Worm (Caenorhabditis elegans) whole organism, L3 larva: ENCODE data around the gene C14E2.5.

ENCODE experiments used
- R02D3.7 ChIP-seq: fragments of 150-350 bp; optimal IDR thresholded peaks from 2 replicates; lab custom pipeline; 2014; ENCODE audit warnings: missing biosample characterization, missing genetic modification characterization
- ZK546.5 ChIP-seq: sonication (generic microtip); optimal IDR thresholded peaks from 2 replicates; lab custom pipeline; 2017; ENCODE audit warnings: missing biosample characterization, missing genetic modification characterization
- aly-2 ChIP-seq: fragments of 150-350 bp; optimal IDR thresholded peaks from 2 replicates; lab custom pipeline; 2014; ENCODE audit warnings: missing biosample characterization, missing genetic modification characterization
- ama-1 ChIP-seq: fragments of 150-350 bp; optimal IDR thresholded peaks from 2 replicates; lab custom pipeline; 2018
- ceh-16 ChIP-seq: sonication (generic microtip); optimal IDR thresholded peaks from 2 replicates; lab custom pipeline; 2017; ENCODE audit warnings: missing biosample characterization, missing genetic modification characterization
- ceh-28 ChIP-seq: fragments of 150-350 bp; optimal IDR thresholded peaks from 2 replicates; lab custom pipeline; 2014; ENCODE audit warnings: missing biosample characterization, missing genetic modification reagents, missing genetic modification characterization
- ceh-82 ChIP-seq: fragments of 150-350 bp; optimal IDR thresholded peaks from 2 replicates; lab custom pipeline; 2014; ENCODE audit warnings: missing biosample characterization, missing genetic modification characterization
- ceh-9 ChIP-seq: sonication (generic microtip); optimal IDR thresholded peaks from 2 replicates; lab custom pipeline; 2018; ENCODE audit warnings: missing biosample characterization, missing genetic modification characterization
- daf-12 ChIP-seq: fragments of 150-350 bp; optimal IDR thresholded peaks from 2 replicates; lab custom pipeline; 2014; ENCODE audit warnings: missing biosample characterization, missing genetic modification reagents, missing genetic modification characterization
- egl-5 ChIP-seq: fragments of 150-350 bp; optimal IDR thresholded peaks from 2 replicates; lab custom pipeline; 2017; ENCODE audit warnings: missing biosample characterization, missing genetic modification reagents, missing genetic modification characterization, inconsistent platforms
- elt-1 ChIP-seq: fragments of 150-350 bp; optimal IDR thresholded peaks from 2 replicates; lab custom pipeline; 2014; ENCODE audit warnings: missing biosample characterization, missing genetic modification characterization
- elt-2 ChIP-seq: sonication (generic microtip); optimal IDR thresholded peaks from 2 replicates; lab custom pipeline; 2016; ENCODE audit warnings: missing genetic modification reagents, mild to moderate bottlenecking, missing genetic modification characterization, missing compliant biosample characterization
- elt-3 ChIP-seq, 3 experiments: fragments of 150-350 bp in 1 of 3; sonication (generic microtip) in 2 of 3; optimal IDR thresholded peaks; 2 replicates in 2 of 3; 4 replicates in 1 of 3; lab custom pipeline; 2014 to 2017; ENCODE audit warnings: missing biosample characterization in 3 of 3, missing genetic modification characterization in 3 of 3
- eor-1 ChIP-seq, 2 experiments: fragments of 150-350 bp; optimal IDR thresholded peaks; 2 replicates each; lab custom pipeline; 2014 to 2018; ENCODE audit warnings: missing biosample characterization in 2 of 2, missing genetic modification characterization in 2 of 2
- fkh-10 ChIP-seq: sonication (generic microtip); optimal IDR thresholded peaks from 2 replicates; lab custom pipeline; 2017; ENCODE audit warnings: missing biosample characterization, missing genetic modification reagents, missing genetic modification characterization
- fkh-2 ChIP-seq: fragments of 150-350 bp; optimal IDR thresholded peaks from 2 replicates; lab custom pipeline; 2014; ENCODE audit warnings: missing biosample characterization, missing genetic modification reagents, missing genetic modification characterization
- hmg-11 ChIP-seq: sonication (generic microtip); optimal IDR thresholded peaks from 2 replicates; lab custom pipeline; 2016; ENCODE audit warnings: missing genetic modification characterization, missing compliant biosample characterization
- jun-1 ChIP-seq: fragments of 150-350 bp; optimal IDR thresholded peaks from 2 replicates; lab custom pipeline; 2014; ENCODE audit warnings: missing biosample characterization, missing genetic modification reagents, missing genetic modification characterization
- lin-15B ChIP-seq: fragments of 150-350 bp; optimal IDR thresholded peaks from 2 replicates; lab custom pipeline; 2014; ENCODE audit warnings: missing biosample characterization, missing genetic modification characterization
- lin-39 ChIP-seq: fragments of 150-350 bp; optimal IDR thresholded peaks from 2 replicates; lab custom pipeline; 2018; ENCODE audit warnings: missing biosample characterization, missing genetic modification reagents, missing genetic modification characterization
- lsy-12 ChIP-seq: sonication (generic microtip); optimal IDR thresholded peaks from 2 replicates; lab custom pipeline; 2016; ENCODE audit warnings: mild to moderate bottlenecking, missing genetic modification characterization, missing compliant biosample characterization
- mml-1 ChIP-seq: fragments of 150-350 bp; sonication (generic microtip); optimal IDR thresholded peaks from 3 replicates; lab custom pipeline; 2014; ENCODE audit warnings: missing biosample characterization, missing genetic modification characterization
- nfya-1 ChIP-seq: sonication (generic microtip); optimal IDR thresholded peaks from 2 replicates; lab custom pipeline; 2017; ENCODE audit warnings: missing genetic modification characterization, mild to moderate bottlenecking, missing compliant biosample characterization, antibody characterized with exemption, moderate library complexity; ENCODE audit not compliant: insufficient read depth
- nhr-11 ChIP-seq: fragments of 150-350 bp; optimal IDR thresholded peaks from 2 replicates; lab custom pipeline; 2014; ENCODE audit warnings: missing biosample characterization, missing genetic modification characterization
- nhr-12 ChIP-seq: fragments of 150-350 bp; optimal IDR thresholded peaks from 2 replicates; lab custom pipeline; 2014; ENCODE audit warnings: missing biosample characterization, missing genetic modification characterization
- nhr-23 ChIP-seq: fragments of 150-350 bp; optimal IDR thresholded peaks from 2 replicates; lab custom pipeline; 2014; ENCODE audit warnings: missing biosample characterization, missing genetic modification reagents, missing genetic modification characterization
- nhr-237 ChIP-seq: fragments of 150-350 bp; optimal IDR thresholded peaks from 2 replicates; lab custom pipeline; 2014; ENCODE audit warnings: missing biosample characterization, missing genetic modification characterization
- nhr-25 ChIP-seq: sonication (generic microtip); optimal IDR thresholded peaks from 2 replicates; lab custom pipeline; 2017; ENCODE audit warnings: missing biosample characterization, missing genetic modification characterization
- nhr-28 ChIP-seq: fragments of 150-350 bp; optimal IDR thresholded peaks from 2 replicates; lab custom pipeline; 2014; ENCODE audit warnings: missing biosample characterization, missing genetic modification characterization
- nhr-67 ChIP-seq: fragments of 150-350 bp; optimal IDR thresholded peaks from 2 replicates; lab custom pipeline; 2014; ENCODE audit warnings: missing biosample characterization, missing genetic modification characterization
- nhr-77 ChIP-seq: fragments of 150-350 bp; optimal IDR thresholded peaks from 2 replicates; lab custom pipeline; 2014; ENCODE audit warnings: missing biosample characterization, missing genetic modification characterization
- pqm-1 ChIP-seq: fragments of 150-350 bp; optimal IDR thresholded peaks from 2 replicates; lab custom pipeline; 2017; ENCODE audit warnings: missing biosample characterization, missing genetic modification characterization, inconsistent platforms
- skn-1 ChIP-seq: fragments of 150-350 bp; optimal IDR thresholded peaks from 2 replicates; lab custom pipeline; 2014; ENCODE audit warnings: missing biosample characterization, missing genetic modification characterization
- snpc-4 ChIP-seq: fragments of 150-350 bp; optimal IDR thresholded peaks from 2 replicates; lab custom pipeline; 2014; ENCODE audit warnings: missing biosample characterization, missing genetic modification characterization
- tbx-2 ChIP-seq: sonication (generic microtip); optimal IDR thresholded peaks from 2 replicates; lab custom pipeline; 2016; ENCODE audit warnings: mild to moderate bottlenecking, missing genetic modification characterization, missing compliant biosample characterization
- unc-39 ChIP-seq: sonication (generic microtip); optimal IDR thresholded peaks from 4 replicates; lab custom pipeline; 2017; ENCODE audit warnings: missing biosample characterization, missing genetic modification characterization
- unc-62 ChIP-seq: fragments of 150-350 bp; sonication (generic microtip); optimal IDR thresholded peaks from 4 replicates; lab custom pipeline; 2014; ENCODE audit warnings: missing biosample characterization, missing genetic modification reagents, missing genetic modification characterization
- zag-1 ChIP-seq: fragments of 150-350 bp; optimal IDR thresholded peaks from 2 replicates; lab custom pipeline; 2014; ENCODE audit warnings: missing biosample characterization, missing genetic modification characterization
- ztf-11 ChIP-seq: fragments of 150-350 bp; optimal IDR thresholded peaks from 2 replicates; lab custom pipeline; 2014; ENCODE audit warnings: missing biosample characterization, missing genetic modification characterization

C14E2.5 gene

ce11 chrX:1837703-1838102, 12.6 kb upstream of the C14E2.5 start:
- TF ChIP-seq hmg-11 (tag; lab: Kevin White, UChicago) (peak; percentile 67), lsy-12 (tag; lab: Kevin White, UChicago) (peak; percentile 87), aly-2 (tag; lab: Kevin White, UChicago) (no peak), tbx-2 (peak; percentile 19)

DNA sequence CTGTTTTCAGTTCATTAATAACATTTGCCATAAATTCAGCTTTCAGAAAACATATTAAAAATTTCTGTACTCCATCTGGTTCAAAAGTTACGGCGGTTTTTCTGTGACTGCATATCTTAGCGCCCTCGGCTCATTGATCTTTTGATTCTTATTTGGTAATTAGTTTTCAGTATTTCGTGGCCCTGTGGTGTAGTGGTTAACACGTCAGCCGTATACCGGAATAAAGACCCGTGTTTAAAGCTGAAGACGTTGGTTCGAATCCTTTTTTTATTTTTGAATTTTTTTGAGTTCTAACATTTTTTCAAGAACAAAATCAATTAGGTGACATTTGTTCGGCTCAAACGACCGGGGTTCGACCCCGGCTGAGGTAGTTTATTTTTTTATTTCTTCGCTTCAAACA, 5.3 kb upstream of the C14E2.5 start:
- TF ChIP-seq zag-1 (tag; lab: Kevin White, UChicago) (no peak), R02D3.7 (no peak), elt-2 (tag; lab: Kevin White, UChicago) (no peak), skn-1 (no peak), elt-3 (tag; optimal IDR thresholded peaks at IDR 0.05; lab: Kevin White, UChicago) (no peak), ceh-28 (tag; lab: Kevin White, UChicago) (no peak), nhr-28 (no peak)

ce11 chrX:1829937-1830336, 4.8 kb upstream of the C14E2.5 start, which contains the start of gene C14E2.6:
Gene C14E2.6 (minus strand): TSS chrX:1830037.
- no peak for TF ChIP-seq tbx-2
- no peak for TF ChIP-seq mml-1
- no peak for TF ChIP-seq nhr-77
- TF ChIP-seq unc-39 = no peak
- TF ChIP-seq nhr-237 (tag; lab: Kevin White, UChicago) = no peak
- no peak for TF ChIP-seq nhr-12 (tag; lab: Kevin White, UChicago)
- TF ChIP-seq elt-3 (tag; optimal IDR thresholded peaks at IDR 0.05; lab: Kevin White, UChicago) = no peak
- no peak for TF ChIP-seq aly-2 (tag; lab: Kevin White, UChicago)
- TF ChIP-seq fkh-10 (GFP tag; lab: Kevin White, UChicago) = no peak
- TF ChIP-seq lin-15B (tag; lab: Kevin White, UChicago) = no peak
- no peak for TF ChIP-seq zag-1 (tag; lab: Kevin White, UChicago)
- no peak for TF ChIP-seq fkh-2 (tag; lab: Kevin White, UChicago)
- TF ChIP-seq ceh-9 (tag; lab: Kevin White, UChicago) = no peak
- TF ChIP-seq eor-1 (tag; optimal IDR thresholded peaks at IDR 0.05; lab: Kevin White, UChicago) = no peak
- TF ChIP-seq elt-1 (tag; lab: Kevin White, UChicago) = no peak
- TF ChIP-seq nhr-67 (tag; lab: Kevin White, UChicago) = no peak
- TF ChIP-seq nfya-1 (tag; lab: Kevin White, UChicago) = no peak
- no peak for TF ChIP-seq snpc-4 (tag; lab: Kevin White, UChicago)
- TF ChIP-seq ceh-82 (tag; lab: Kevin White, UChicago) = no peak
- no peak for TF ChIP-seq daf-12 (tag; lab: Kevin White, UChicago)

- TF ChIP-seq nhr-23 (tag; lab: Kevin White, UChicago) (no peak), skn-1 (no peak), ZK546.5 (tag; lab: Kevin White, UChicago) (no peak), jun-1 (tag; lab: Kevin White, UChicago) (no peak), nhr-28 (no peak), eor-1 (tag; optimal IDR thresholded peaks at IDR 0.05; lab: Kevin White, UChicago) (no peak), ztf-11 (tag; lab: Kevin White, UChicago) (no peak), unc-62 (GFP tag; lab: Kevin White, UChicago) (no peak), lin-15B (tag; lab: Kevin White, UChicago) (no peak), nhr-11 (no peak), elt-3 (tag; optimal IDR thresholded peaks at IDR 0.05; lab: Kevin White, UChicago) (no peak), lin-39 (tag; lab: Kevin White, UChicago) (no peak), mml-1 (no peak), ama-1 (lab: Kevin White, UChicago) (no peak), zag-1 (tag; lab: Kevin White, UChicago) (no peak), unc-39 (no peak), ceh-28 (tag; lab: Kevin White, UChicago) (no peak), aly-2 (tag; lab: Kevin White, UChicago) (no peak), nhr-237 (tag; lab: Kevin White, UChicago) (no peak)
- TF ChIP-seq, all 47 proteins: peak for 0
These were observed 1.0 kb upstream of the C14E2.5 start, which contains the start of gene C14E2.1 for ce11 chrX:1826166-1826565. Gene C14E2.1 (plus strand): TSS chrX:1826466.

DNA sequence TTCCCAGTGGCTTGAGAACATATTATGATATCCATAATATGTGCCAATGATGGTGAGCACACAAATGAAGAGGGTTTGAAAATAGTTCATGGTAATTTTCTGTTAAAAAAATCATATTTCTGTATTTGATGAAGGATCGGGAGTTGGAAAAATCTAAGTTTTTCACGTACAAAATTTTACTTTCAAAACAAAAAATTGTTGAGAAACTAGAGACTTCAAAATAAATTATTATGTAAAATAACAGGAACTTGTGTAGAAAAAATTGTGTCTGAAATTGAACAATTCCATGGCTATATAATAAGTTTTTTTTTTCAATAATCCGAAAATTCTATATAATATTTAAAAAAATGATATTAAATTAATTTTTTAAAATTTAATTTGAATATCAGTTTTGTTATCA, 3.9 kb downstream of the C14E2.5 start, which contains the start of gene C14E2.4:
C14E2.4 (minus strand) TSS at position 101 of the 400 bp plus-strand sequence.
- TF ChIP-seq jun-1 (tag; lab: Kevin White, UChicago) (no peak), ztf-11 (tag; lab: Kevin White, UChicago) (no peak), ceh-16 (tag; lab: Kevin White, UChicago) (no peak), nhr-25 (tag; lab: Kevin White, UChicago) (no peak), ceh-9 (tag; lab: Kevin White, UChicago) (no peak), elt-1 (tag; lab: Kevin White, UChicago) (no peak), unc-39 (no peak), nhr-67 (tag; lab: Kevin White, UChicago) (no peak), pqm-1 (tag; lab: Kevin White, UChicago) (no peak), R02D3.7 (no peak), egl-5 (no peak), nhr-11 (no peak)
